Worm (Caenorhabditis elegans) whole organism, young adult: Measurements from ENCODE around the gene pqn-68.

ENCODE experiments used
- B0336.3 ChIP-seq: fragments of 200-800 bp; sonication (Bioruptor generic); IDR thresholded peaks from 2 replicates; pipeline ENCODE4 v1.3.6; 2022; ENCODE audit warnings: missing genetic modification characterization, missing compliant biosample characterization
- ama-1 ChIP-seq, 3 experiments: fragments of 150-350 bp in 1 of 3; sonication (generic microtip) in 2 of 3; optimal IDR thresholded peaks; 2 replicates each; lab custom pipeline; 2014 to 2018; ENCODE audit warnings: missing biosample characterization in 2 of 3, missing genetic modification characterization in 2 of 3, missing genetic modification reagents in 2 of 3
- aptf-3 ChIP-seq: fragments of 200-800 bp; sonication (Bioruptor generic); IDR thresholded peaks from 2 replicates; pipeline ENCODE4 v1.3.6; 2022; ENCODE audit warnings: missing genetic modification characterization, missing compliant biosample characterization
- ceh-58 ChIP-seq: fragments of 200-800 bp; sonication (Bioruptor generic); IDR thresholded peaks from 2 replicates; pipeline ENCODE4 v1.3.6; 2022; ENCODE audit warnings: missing genetic modification characterization, missing compliant biosample characterization
- lag-1 ChIP-seq: fragments of 200-800 bp; sonication (Bioruptor generic); IDR thresholded peaks from 2 replicates; pipeline ENCODE4 v1.3.6; 2022; ENCODE audit warnings: missing genetic modification reagents, missing genetic modification characterization, missing compliant biosample characterization
- let-526 ChIP-seq: fragments of 200-800 bp; sonication (Bioruptor generic); IDR thresholded peaks from 2 replicates; pipeline ENCODE4 v1.3.6; 2022; ENCODE audit warnings: missing genetic modification reagents, missing genetic modification characterization, missing compliant biosample characterization
- madf-10 ChIP-seq: sonication (generic microtip); optimal IDR thresholded peaks from 2 replicates; lab custom pipeline; 2016; ENCODE audit warnings: mild to moderate bottlenecking, missing genetic modification characterization, missing compliant biosample characterization
- pha-4 ChIP-seq: fragments of 150-350 bp; sonication (generic microtip); optimal IDR thresholded peaks from 2 replicates; lab custom pipeline; 2014; ENCODE audit warnings: missing biosample characterization, missing genetic modification reagents, missing genetic modification characterization
- snpc-4 ChIP-seq, 5 experiments: fragments of 150-350 bp in 1 of 5; sonication (generic microtip) in 4 of 5; optimal IDR thresholded peaks; 2 replicates each; lab custom pipeline; 2014 to 2018; ENCODE audit warnings: missing genetic modification characterization in 5 of 5, missing biosample characterization in 3 of 5, antibody characterized with exemption in 2 of 5, mild to moderate bottlenecking in 2 of 5, missing compliant biosample characterization in 2 of 5, missing genotype in 2 of 5, moderate library complexity in 2 of 5, missing genetic modification reagents in 1 of 5
- tlf-1 ChIP-seq: fragments of 200-800 bp; sonication (Bioruptor generic); optimal IDR thresholded peaks from 2 replicates; lab custom pipeline; 2018; ENCODE audit warnings: mild to moderate bottlenecking, missing genetic modification characterization, missing compliant biosample characterization
- unc-130 ChIP-seq: sonication (generic microtip); optimal IDR thresholded peaks from 2 replicates; lab custom pipeline; 2016; ENCODE audit warnings: missing genetic modification reagents, missing genetic modification characterization, missing compliant biosample characterization
- unc-62 ChIP-seq: fragments of 150-350 bp; optimal IDR thresholded peaks from 2 replicates; lab custom pipeline; 2014; ENCODE audit warnings: missing biosample characterization, missing genetic modification reagents, missing genetic modification characterization
- zim-3 ChIP-seq: sonication (generic microtip); optimal IDR thresholded peaks from 2 replicates; lab custom pipeline; 2017; ENCODE audit warnings: mild to moderate bottlenecking, missing genetic modification characterization, moderate library complexity, missing compliant biosample characterization

ce11 chrV:12919705-12920104 lies 32.7 kb upstream of the pqn-68 start, which contains the start of gene lipl-1:
- TF ChIP-seq B0336.3 (GFP tag; lab: Robert Waterston, UW) (no peak), madf-10 (tag; lab: Kevin White, UChicago) (no peak), ama-1 (optimal IDR thresholded peaks at IDR 0.05; lab: Kevin White, UChicago) (no peak), ama-1 (GFP tag; optimal IDR thresholded peaks at IDR 0.05; lab: Kevin White, UChicago) (no peak), aptf-3 (no peak), unc-62 (GFP tag; lab: Kevin White, UChicago) (no peak), zim-3 (no peak), ceh-58 (GFP tag; lab: Robert Waterston, UW) (no peak), pha-4 (no peak), snpc-4 (GFP tag; optimal IDR thresholded peaks at IDR 0.05; lab: Kevin White, UChicago) (no peak), snpc-4 (tag; optimal IDR thresholded peaks at IDR 0.05; lab: Kevin White, UChicago) (no peak), unc-130 (GFP tag; lab: Kevin White, UChicago) (no peak), lag-1 (no peak), let-526 (GFP tag; lab: Robert Waterston, UW) (no peak), tlf-1 (no peak)
